Fruit fly (Drosophila melanogaster) whole organism: ENCODE results near the gene tacc.

Source experiments
- CG8478 ChIP-seq: fragments of >200 bp; optimal IDR thresholded peaks from 2 replicates; lab custom pipeline; 2018; ENCODE audit warnings: inconsistent platforms
- Dll ChIP-seq: fragments of >200 bp; optimal IDR thresholded peaks from 2 replicates; lab custom pipeline; 2017
- EcR ChIP-seq, 2 experiments: fragments of >200 bp; optimal IDR thresholded peaks; 2 replicates each; lab custom pipeline; 2017; ENCODE audit warnings: missing biosample characterization in 2 of 2, missing genetic modification characterization in 2 of 2, missing genetic modification reagents in 2 of 2
- pan ChIP-seq: fragments of >200 bp; optimal IDR thresholded peaks from 2 replicates; lab custom pipeline; 2017
- psq ChIP-seq: fragments of >200 bp; optimal IDR thresholded peaks from 2 replicates; lab custom pipeline; 2017
- usp ChIP-seq: fragments of >200 bp; optimal IDR thresholded peaks from 2 replicates; lab custom pipeline; 2017; ENCODE audit warnings: missing biosample characterization, missing genetic modification characterization, mixed read lengths

The tacc gene

DNA sequence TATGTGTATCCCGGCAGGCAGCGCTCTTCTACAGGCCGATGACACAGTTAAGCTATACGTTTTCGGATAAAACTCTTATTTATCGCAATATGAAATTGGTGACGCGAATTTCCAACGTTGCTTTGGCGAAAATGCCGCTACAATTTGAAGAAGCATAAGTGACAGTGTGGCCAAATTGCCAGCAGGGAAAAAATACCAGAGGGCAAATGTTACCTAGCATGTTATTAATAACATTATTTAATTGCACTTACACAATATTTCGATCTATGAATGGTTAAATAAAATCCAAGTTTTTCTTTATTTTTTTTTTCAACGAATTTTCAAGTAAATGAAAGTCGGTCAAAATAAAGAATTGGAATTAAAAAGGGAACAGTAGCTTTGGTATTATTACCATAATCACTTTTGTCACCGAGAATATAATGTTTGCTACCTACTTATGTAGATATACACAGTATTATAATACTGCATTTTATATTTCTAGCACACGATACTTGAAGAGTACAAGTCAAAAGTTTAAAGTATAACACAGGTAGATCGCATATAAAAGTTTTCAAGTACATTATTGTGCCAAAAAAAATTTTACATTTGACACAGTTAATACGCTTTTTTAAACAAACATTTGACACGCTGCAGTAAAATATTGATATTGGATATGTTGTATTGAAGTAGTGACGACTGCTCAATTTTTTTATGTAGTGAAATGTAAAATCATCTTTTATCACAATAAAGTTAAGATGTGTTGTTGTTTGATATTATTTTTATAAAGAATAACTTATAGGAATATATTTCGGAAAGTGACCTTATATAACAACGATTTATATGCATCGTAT is at the start of gene tacc:
tacc (minus strand) TSS at position 169 of the 830 bp plus-strand sequence.
- no peak for TF ChIP-seq CG8478
- TF ChIP-seq psq = no peak
- TF ChIP-seq usp (GFP tag; lab: Kevin White, UChicago) = no peak
- no peak for TF ChIP-seq pan (lab: Kevin White, UChicago)
- TF ChIP-seq EcR (GFP tag; optimal IDR thresholded peaks at IDR 0.05; lab: Kevin White, UChicago) = no peak
- no peak for TF ChIP-seq Dll (lab: Kevin White, UChicago)

- TF ChIP-seq pan (lab: Kevin White, UChicago) = no peak
- TF ChIP-seq CG8478 = no peak
- TF ChIP-seq Dll (lab: Kevin White, UChicago) = no peak
- TF ChIP-seq psq = no peak
- no peak for TF ChIP-seq usp (GFP tag; lab: Kevin White, UChicago)
- TF ChIP-seq EcR (GFP tag; optimal IDR thresholded peaks at IDR 0.05; lab: Kevin White, UChicago) = no peak
Observed at dm6 chr3R:4798025-4798424, 49.2 kb upstream of the tacc start.

DNA sequence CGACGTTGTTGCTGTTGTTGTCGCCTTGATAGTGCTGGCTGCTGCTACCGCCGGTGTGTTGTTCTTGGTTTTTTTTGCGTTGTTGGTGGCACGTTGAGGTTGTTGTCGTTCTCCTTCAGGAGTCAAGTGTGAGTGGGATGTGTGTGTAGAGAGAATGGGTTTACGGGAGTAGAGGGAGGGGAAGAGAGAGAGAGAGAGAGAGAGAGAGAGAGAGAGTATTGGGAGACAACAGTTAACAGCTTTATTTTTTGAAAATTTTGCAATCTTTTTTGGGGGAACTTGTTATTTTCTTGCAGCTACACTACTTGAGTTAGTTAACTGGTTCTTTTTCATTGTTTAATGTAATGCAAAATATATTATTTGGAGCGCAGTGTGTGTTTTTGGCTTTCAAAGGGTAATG is 48.7 kb upstream of the tacc start:
- no peak for TF ChIP-seq Dll (lab: Kevin White, UChicago)
- TF ChIP-seq psq = no peak
- no peak for TF ChIP-seq EcR (GFP tag; optimal IDR thresholded peaks at IDR 0.05; lab: Kevin White, UChicago)
- no peak for TF ChIP-seq usp (GFP tag; lab: Kevin White, UChicago)
- TF ChIP-seq CG8478 = no peak
- no peak for TF ChIP-seq pan (lab: Kevin White, UChicago)

DNA sequence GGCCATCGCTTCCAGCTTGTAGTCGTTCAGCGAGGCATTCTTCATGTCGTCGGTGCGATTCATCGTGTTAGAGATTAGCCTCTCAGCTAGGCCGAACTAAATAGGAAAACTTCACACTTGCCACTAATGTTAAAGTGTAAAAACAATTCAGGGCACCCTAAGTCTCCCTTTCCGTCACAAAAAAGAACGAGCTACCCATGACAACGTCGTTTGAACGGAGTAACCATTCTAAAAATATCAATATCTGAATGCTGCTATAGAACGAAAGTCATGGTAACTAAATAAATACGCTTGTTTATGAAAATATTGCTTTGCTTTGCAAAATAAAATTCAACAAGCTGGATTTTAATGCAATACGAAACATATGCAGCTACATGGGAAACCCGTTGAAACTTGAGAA is 35.8 kb upstream of the tacc start, which contains the start of gene Ccdc39:
Ccdc39 (minus strand) TSS at position 101 of the 400 bp plus-strand sequence.
- TF ChIP-seq psq = no peak
- TF ChIP-seq EcR (GFP tag; optimal IDR thresholded peaks at IDR 0.05; lab: Kevin White, UChicago) = no peak
- no peak for TF ChIP-seq CG8478
- no peak for TF ChIP-seq usp (GFP tag; lab: Kevin White, UChicago)

- no peak for TF ChIP-seq usp (GFP tag; lab: Kevin White, UChicago)
- TF ChIP-seq psq = no peak
- TF ChIP-seq Dll (lab: Kevin White, UChicago) = no peak
- TF ChIP-seq pan (lab: Kevin White, UChicago) = no peak
- no peak for TF ChIP-seq CG8478
- no peak for TF ChIP-seq EcR (GFP tag; optimal IDR thresholded peaks at IDR 0.05; lab: Kevin White, UChicago)
Observed at dm6 chr3R:4780721-4781120, 31.9 kb upstream of the tacc start.

DNA sequence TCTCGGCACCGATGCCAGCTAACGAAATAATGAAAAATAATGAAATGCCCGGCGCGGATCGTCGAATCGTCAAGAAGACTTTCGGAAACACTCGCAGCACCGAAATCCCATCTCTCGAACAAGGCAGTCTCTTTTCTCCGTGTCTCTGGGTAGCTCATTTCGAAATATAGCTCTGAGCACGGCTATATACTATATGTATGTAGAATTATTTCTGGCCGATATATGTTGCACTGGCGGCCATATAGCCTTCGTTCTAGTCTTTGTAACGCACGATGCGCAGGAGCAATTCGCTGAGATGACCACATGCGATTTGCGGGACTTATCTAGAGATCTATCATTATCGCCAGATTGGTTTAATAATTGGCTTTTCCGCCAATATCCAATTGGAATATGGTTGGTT is 31.4 kb upstream of the tacc start, which contains the start of gene CG14655:
CG14655 (minus strand) TSS at position 41 of the 400 bp plus-strand sequence.
- TF ChIP-seq pan (lab: Kevin White, UChicago) (no peak), usp (GFP tag; lab: Kevin White, UChicago) (no peak), Dll (lab: Kevin White, UChicago) (no peak)

DNA sequence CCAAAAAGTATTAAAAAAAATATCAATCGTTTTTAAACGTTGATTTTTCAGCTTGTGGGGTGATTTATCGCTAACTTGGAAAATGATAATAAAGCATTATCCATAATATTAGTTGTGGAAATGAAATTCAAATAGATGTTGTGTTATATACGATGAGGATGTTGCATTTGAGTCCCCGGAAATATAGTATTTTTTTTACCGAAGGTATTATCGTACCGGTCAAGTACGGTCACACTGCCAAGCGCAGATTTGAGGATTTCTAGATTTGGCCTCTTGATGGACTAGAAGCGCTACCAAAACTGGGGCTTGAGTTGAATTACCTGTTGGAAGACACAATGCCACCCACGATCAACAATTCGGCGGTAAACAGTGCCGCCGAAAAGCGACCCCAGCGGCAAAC is 26.5 kb upstream of the tacc start:
- TF ChIP-seq EcR (GFP tag; optimal IDR thresholded peaks at IDR 0.05; lab: Kevin White, UChicago) (no peak), psq (no peak), usp (GFP tag; lab: Kevin White, UChicago) (no peak), Dll (lab: Kevin White, UChicago) (no peak), pan (lab: Kevin White, UChicago) (no peak), CG8478 (no peak)

- TF ChIP-seq CG8478 = no peak
- no peak for TF ChIP-seq psq
- no peak for TF ChIP-seq Dll (lab: Kevin White, UChicago)
- no peak for TF ChIP-seq usp (GFP tag; lab: Kevin White, UChicago)
- TF ChIP-seq EcR (GFP tag; optimal IDR thresholded peaks at IDR 0.05; lab: Kevin White, UChicago) = no peak
- TF ChIP-seq pan (lab: Kevin White, UChicago) = no peak
Observed at dm6 chr3R:4774953-4775352, 26.1 kb upstream of the tacc start, which contains the start of gene CG44088. Gene CG44088, minus strand, starts transcription at chr3R:4775053.

- TF ChIP-seq EcR (GFP tag; optimal IDR thresholded peaks at IDR 0.05; lab: Kevin White, UChicago) (no peak), usp (GFP tag; lab: Kevin White, UChicago) (no peak), Dll (lab: Kevin White, UChicago) (no peak), CG8478 (no peak), psq (no peak), pan (lab: Kevin White, UChicago) (no peak)
Observed at dm6 chr3R:4773097-4773496, 24.2 kb upstream of the tacc start, which contains the start of gene CG44098. Gene CG44098, minus strand, starts transcription at chr3R:4773197.

- no peak for TF ChIP-seq psq
- no peak for TF ChIP-seq EcR (GFP tag; optimal IDR thresholded peaks at IDR 0.05; lab: Kevin White, UChicago)
- no peak for TF ChIP-seq usp (GFP tag; lab: Kevin White, UChicago)
- no peak for TF ChIP-seq pan (lab: Kevin White, UChicago)
- no peak for TF ChIP-seq Dll (lab: Kevin White, UChicago)
Observed at dm6 chr3R:4771319-4771718, 22.5 kb upstream of the tacc start.

dm6 chr3R:4768711-4769239 is 19.9 kb upstream of the tacc start:
- TF ChIP-seq psq = no peak
- TF ChIP-seq usp (GFP tag; lab: Kevin White, UChicago) = no peak

dm6 chr3R:4761372-4761771 is 12.5 kb upstream of the tacc start:
- TF ChIP-seq EcR (GFP tag; optimal IDR thresholded peaks at IDR 0.05; lab: Kevin White, UChicago) (no peak), CG8478 (no peak), psq (no peak), pan (lab: Kevin White, UChicago) (no peak), usp (GFP tag; lab: Kevin White, UChicago) (no peak), Dll (lab: Kevin White, UChicago) (no peak)
